Worm (Caenorhabditis elegans): Measurements from ENCODE around the gene Y116A8C.467.
"Not testable (repeated sequence)": the region's sequence is repeated elsewhere in the genome, so short reads cannot be mapped to it uniquely, and the experiment has no call there.

Y116A8C.467 gene

DNA sequence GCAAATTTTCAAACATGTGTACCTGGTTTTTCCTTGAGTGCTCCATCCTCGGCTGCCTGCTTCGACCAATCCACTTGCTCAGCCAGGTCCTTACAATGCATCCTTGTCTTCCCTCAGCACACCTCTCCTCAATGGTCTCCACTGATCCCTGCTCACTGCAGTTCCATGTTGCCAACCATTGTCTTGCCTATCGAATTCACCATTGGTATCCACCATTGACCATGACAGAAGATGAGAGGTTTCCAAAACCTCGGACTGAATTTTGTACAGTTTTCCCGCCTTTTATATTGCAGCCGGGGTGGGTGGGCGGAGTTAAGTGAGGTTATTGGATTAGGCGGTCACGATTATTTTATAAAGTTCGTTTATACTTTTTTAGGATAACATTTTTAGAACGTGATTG is at the start of gene Y116A8C.467:
Gene Y116A8C.467, minus strand, starts transcription at position 101 of the 400 bp plus-strand sequence.
- TF ChIP-seq him-1, dao-5, W03F9.2 (tag; optimal IDR thresholded peaks at IDR 0.05): not testable (repeated sequence)

DNA sequence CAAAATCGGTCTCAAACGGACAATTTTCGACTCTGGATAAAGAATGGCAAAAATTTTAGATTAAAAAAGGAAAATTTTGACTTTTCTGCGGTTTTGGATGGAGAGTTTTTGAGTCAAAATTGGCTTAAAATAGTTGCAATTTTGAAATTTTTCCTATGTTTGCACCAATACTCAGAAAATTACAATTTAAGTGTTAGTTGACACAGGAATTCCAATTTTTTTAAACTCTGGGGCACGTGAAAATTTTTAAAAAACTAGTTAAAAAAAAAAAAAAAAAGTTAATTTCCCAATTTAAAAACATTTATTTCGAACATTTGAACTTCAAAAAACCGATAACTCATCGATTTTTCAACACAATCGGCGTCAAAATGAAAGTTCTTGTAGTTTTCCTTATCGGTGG is 48.2 kb upstream of the Y116A8C.467 start, which contains the start of gene Y116A8C.33:
Gene Y116A8C.33, plus strand, starts transcription at position 301 of the 400 bp plus-strand sequence.
- TF ChIP-seq him-1 (tag; optimal IDR thresholded peaks at IDR 0.05) (no peak), dao-5 (tag; optimal IDR thresholded peaks at IDR 0.05) (no peak), W03F9.2 (tag; optimal IDR thresholded peaks at IDR 0.05) (no peak)

DNA sequence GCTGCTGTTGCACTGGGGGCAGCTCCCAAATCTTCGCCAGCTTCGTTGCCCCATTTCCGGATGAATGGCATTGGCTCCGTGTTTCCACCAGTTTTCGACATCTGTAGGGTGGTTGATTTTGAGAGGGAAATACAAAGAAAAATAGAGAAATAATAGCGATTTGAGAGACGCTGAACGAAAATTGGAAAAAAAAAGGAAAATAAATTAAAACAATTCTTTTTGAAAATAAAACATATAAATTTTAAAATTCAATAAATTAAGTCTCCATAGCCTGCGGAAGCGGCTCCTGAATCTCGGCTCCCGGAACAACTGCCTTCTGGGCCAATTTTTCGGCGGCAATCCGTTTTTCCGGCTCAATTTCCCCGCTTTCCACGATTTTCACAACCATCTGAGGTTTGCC is 47.3 kb upstream of the Y116A8C.467 start, which contains the start of gene sfa-1:
Gene sfa-1, minus strand, starts transcription at position 101 of the 400 bp plus-strand sequence.
- no peak for TF ChIP-seq him-1 (tag; optimal IDR thresholded peaks at IDR 0.05)
- TF ChIP-seq dao-5 (tag; optimal IDR thresholded peaks at IDR 0.05): no peak
- TF ChIP-seq W03F9.2 (tag; optimal IDR thresholded peaks at IDR 0.05): no peak

ce11 chrIV:17109436-17109835 is 45.8 kb upstream of the Y116A8C.467 start:
- TF ChIP-seq him-1 (tag; optimal IDR thresholded peaks at IDR 0.05) (no peak), dao-5 (tag; optimal IDR thresholded peaks at IDR 0.05) (no peak), W03F9.2 (tag; optimal IDR thresholded peaks at IDR 0.05) (no peak)

DNA sequence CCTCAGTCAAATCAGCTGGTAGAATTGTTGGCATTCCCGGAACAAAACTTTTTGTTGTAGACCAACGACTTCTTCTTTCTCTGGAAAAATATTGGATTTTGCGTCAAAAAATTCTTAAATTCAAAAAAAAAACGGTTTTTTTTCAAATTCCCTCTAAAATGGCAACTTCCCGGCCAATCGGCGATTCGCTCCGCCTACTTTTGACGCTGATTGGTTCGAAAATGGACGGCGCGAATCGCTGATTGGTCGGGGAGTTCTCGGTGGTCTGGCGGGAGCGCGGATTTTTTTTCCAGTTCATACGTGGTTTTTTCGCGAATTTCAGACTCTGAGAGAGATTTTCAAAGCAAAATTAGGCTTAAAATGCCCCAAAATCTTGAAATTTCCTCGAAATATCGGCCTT is 45.2 kb upstream of the Y116A8C.467 start:
- no peak for TF ChIP-seq W03F9.2 (tag; optimal IDR thresholded peaks at IDR 0.05)
- TF ChIP-seq dao-5 (tag; optimal IDR thresholded peaks at IDR 0.05): no peak
- no peak for TF ChIP-seq him-1 (tag; optimal IDR thresholded peaks at IDR 0.05)

ce11 chrIV:17108200-17108599 is 44.6 kb upstream of the Y116A8C.467 start:
- TF ChIP-seq him-1 (tag; optimal IDR thresholded peaks at IDR 0.05) (no peak), dao-5 (tag; optimal IDR thresholded peaks at IDR 0.05) (no peak), W03F9.2 (tag; optimal IDR thresholded peaks at IDR 0.05) (no peak)

- TF ChIP-seq dao-5 (tag; optimal IDR thresholded peaks at IDR 0.05) (no peak), W03F9.2 (tag; optimal IDR thresholded peaks at IDR 0.05) (no peak), him-1 (tag; optimal IDR thresholded peaks at IDR 0.05) (no peak)
These were observed 42.0 kb upstream of the Y116A8C.467 start for ce11 chrIV:17105578-17105977.

ce11 chrIV:17104157-17104872 is 40.7 kb upstream of the Y116A8C.467 start:
- TF ChIP-seq W03F9.2 (tag; optimal IDR thresholded peaks at IDR 0.05) (no peak), dao-5 (tag; optimal IDR thresholded peaks at IDR 0.05) (no peak), him-1 (tag; optimal IDR thresholded peaks at IDR 0.05) (no peak)

DNA sequence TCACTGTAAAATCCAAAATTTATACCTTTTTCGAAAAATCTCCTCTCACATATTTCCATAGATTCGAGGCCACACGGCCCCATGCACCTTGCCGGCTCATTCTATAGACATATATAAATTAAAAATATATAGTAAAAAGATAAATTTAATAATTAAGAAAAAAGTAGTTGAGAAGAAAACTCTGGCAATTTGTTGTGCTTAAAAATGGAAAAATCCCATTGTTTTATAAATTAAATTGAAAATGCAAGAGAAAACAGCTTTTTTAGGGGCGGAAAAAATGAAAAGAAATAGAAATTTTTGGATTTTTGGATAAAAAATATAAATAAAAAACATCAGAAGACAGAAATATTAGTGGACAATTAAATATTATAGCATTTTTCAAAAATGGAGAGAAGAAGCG is 40.0 kb upstream of the Y116A8C.467 start, which contains the start of gene Y116A8C.30:
Gene Y116A8C.30, minus strand, starts transcription at position 101 of the 400 bp plus-strand sequence.
- TF ChIP-seq W03F9.2 (tag; optimal IDR thresholded peaks at IDR 0.05) (no peak), him-1 (tag; optimal IDR thresholded peaks at IDR 0.05) (no peak), dao-5 (tag; optimal IDR thresholded peaks at IDR 0.05) (no peak)

DNA sequence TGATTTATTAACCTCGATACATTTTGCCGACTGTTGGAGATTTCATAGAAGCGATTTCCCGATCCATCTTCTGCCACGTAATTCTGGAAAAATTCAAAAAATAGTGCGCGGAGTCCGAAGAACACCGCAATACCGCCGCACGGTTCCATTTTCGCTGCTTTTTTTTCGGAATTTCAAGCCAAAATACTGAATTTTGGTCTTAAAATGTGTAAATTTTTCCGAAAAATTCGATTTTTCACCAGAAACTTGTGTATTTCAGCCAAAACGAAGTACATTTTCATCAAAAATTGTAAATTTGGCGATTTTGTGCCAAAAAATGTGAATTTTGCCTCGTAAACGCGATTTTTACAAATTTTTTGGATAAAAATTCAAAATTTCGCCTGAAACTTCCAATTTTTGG is 39.5 kb upstream of the Y116A8C.467 start:
- no peak for TF ChIP-seq W03F9.2 (tag; optimal IDR thresholded peaks at IDR 0.05)
- TF ChIP-seq dao-5 (tag; optimal IDR thresholded peaks at IDR 0.05): no peak
- TF ChIP-seq him-1 (tag; optimal IDR thresholded peaks at IDR 0.05): no peak

- TF ChIP-seq dao-5 (tag; optimal IDR thresholded peaks at IDR 0.05): no peak
- no peak for TF ChIP-seq W03F9.2 (tag; optimal IDR thresholded peaks at IDR 0.05)
- no peak for TF ChIP-seq him-1 (tag; optimal IDR thresholded peaks at IDR 0.05)
These were observed 37.2 kb upstream of the Y116A8C.467 start for ce11 chrIV:17100628-17101338.

DNA sequence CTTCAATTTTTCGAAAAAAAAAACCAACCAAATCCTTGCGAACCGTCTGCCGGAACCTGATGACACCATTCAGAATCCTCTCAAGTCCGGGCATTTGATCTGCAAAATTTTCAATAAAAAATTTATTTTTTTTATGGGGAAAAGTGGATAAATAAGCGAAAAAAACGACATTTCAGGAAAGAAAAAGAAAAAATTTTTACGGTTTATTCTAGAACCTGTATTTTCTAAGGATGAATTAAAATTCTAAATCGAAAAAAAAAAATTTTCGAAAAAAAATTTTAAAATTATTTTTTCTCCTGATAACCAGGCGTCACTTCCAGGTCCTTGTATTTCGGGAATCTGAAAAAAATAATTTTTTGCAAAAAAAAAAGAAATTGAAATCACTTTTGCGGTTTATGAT is 36.5 kb upstream of the Y116A8C.467 start, which contains the start of gene bca-2:
Gene bca-2, minus strand, starts transcription at position 101 of the 400 bp plus-strand sequence.
- TF ChIP-seq W03F9.2 (tag; optimal IDR thresholded peaks at IDR 0.05) (no peak), dao-5 (tag; optimal IDR thresholded peaks at IDR 0.05) (no peak), him-1 (tag; optimal IDR thresholded peaks at IDR 0.05) (no peak)

DNA sequence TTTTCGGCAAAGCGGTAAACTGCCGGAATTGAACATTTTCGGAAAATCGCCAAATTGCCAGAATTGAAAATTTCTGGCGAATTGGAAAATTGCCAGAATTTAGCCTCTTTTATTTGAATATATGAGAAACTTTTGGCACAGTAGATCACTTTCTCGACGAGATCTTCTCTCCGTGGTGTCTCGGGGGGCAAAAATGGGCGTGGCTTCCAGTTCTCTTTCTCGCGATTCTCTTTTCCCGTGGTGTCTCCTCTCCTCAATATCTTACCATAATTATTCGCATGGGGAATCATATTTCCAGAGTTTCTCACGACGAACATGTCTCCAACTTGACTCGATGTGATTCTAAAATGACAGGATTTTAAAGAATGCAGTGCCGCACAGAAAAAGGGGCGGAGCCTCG is 35.5 kb upstream of the Y116A8C.467 start:
- TF ChIP-seq him-1 (tag; optimal IDR thresholded peaks at IDR 0.05) (no peak), dao-5 (tag; optimal IDR thresholded peaks at IDR 0.05) (no peak), W03F9.2 (tag; optimal IDR thresholded peaks at IDR 0.05) (no peak)

DNA sequence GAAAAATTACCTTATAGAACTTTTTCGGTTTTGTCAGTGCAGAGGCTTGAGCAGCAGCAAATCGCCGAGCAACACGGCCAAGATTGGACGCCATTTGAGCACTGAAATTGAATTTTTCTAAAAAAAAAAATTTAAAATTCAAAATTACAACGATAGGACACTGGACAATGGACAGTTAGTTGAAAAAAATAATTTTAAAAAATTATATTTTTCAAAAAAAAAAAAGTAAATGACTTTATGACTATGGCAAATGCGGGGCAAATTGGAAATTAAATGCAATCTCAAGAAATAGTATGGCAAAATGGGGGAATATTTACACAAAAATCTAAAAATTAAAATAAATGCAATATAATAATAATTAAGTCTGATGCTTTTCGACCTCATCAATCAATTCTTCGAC is 32.6 kb upstream of the Y116A8C.467 start, which contains the start of gene Y116A8C.27:
Gene Y116A8C.27, minus strand, starts transcription at position 101 of the 400 bp plus-strand sequence.
- TF ChIP-seq dao-5 (tag; optimal IDR thresholded peaks at IDR 0.05) (no peak), W03F9.2 (tag; optimal IDR thresholded peaks at IDR 0.05) (no peak), him-1 (tag; optimal IDR thresholded peaks at IDR 0.05) (no peak)

All from whole organism, L4/young adult.